Worm (Caenorhabditis elegans) whole organism, L4 larva: ENCODE data around the gene Y54G2A.45.

Experiments used
- F26F4.8 ChIP-seq: fragments of 200-800 bp; sonication (Bioruptor generic); conservative IDR thresholded peaks from 2 replicates; pipeline ENCODE4 v1.3.6; 2022; ENCODE audit warnings: missing genetic modification characterization, missing compliant biosample characterization
- T20F7.1 ChIP-seq: fragments of 200-800 bp; sonication (Bioruptor generic); optimal IDR thresholded peaks from 2 replicates; lab custom pipeline; 2018; ENCODE audit warnings: mild to moderate bottlenecking, missing genetic modification characterization, missing compliant biosample characterization
- T26A8.4 ChIP-seq: fragments of 200-800 bp; sonication (Bioruptor generic); IDR thresholded peaks from 2 replicates; pipeline ENCODE4 v1.3.6; 2022; ENCODE audit warnings: missing genetic modification characterization, missing compliant biosample characterization
- Y105C5A.15 ChIP-seq: fragments of 200-800 bp; sonication (Bioruptor generic); IDR thresholded peaks from 2 replicates; pipeline ENCODE4 v1.3.6; 2022; ENCODE audit warnings: missing genetic modification characterization, missing compliant biosample characterization
- Y5F2A.4 ChIP-seq: fragments of 200-800 bp; sonication (Bioruptor generic); optimal IDR thresholded peaks from 2 replicates; lab custom pipeline; 2018; ENCODE audit warnings: mild to moderate bottlenecking, missing genetic modification characterization, missing compliant biosample characterization
- aha-1 ChIP-seq: fragments of 150-350 bp; peaks from one replicate; lab custom pipeline; 2014; ENCODE audit warnings: missing biosample characterization, missing genetic modification characterization
- aly-2 ChIP-seq: sonication (generic microtip); optimal IDR thresholded peaks from 2 replicates; lab custom pipeline; 2018; ENCODE audit warnings: missing biosample characterization, missing genetic modification characterization
- ama-1 ChIP-seq: fragments of 150-350 bp; optimal IDR thresholded peaks from 2 replicates; lab custom pipeline; 2014; ENCODE audit warnings: inconsistent platforms, mixed read lengths
- ceh-28 ChIP-seq: fragments of 150-350 bp; optimal IDR thresholded peaks from 2 replicates; lab custom pipeline; 2014; ENCODE audit warnings: missing biosample characterization, missing genetic modification reagents, missing genetic modification characterization
- ceh-32 ChIP-seq: sonication (generic microtip); optimal IDR thresholded peaks from 2 replicates; lab custom pipeline; 2016; ENCODE audit warnings: mild to moderate bottlenecking, missing genetic modification characterization, missing compliant biosample characterization; ENCODE audit not compliant: poor library complexity
- ceh-82 ChIP-seq: sonication (generic microtip); optimal IDR thresholded peaks from 2 replicates; lab custom pipeline; 2017; ENCODE audit warnings: missing biosample characterization, missing genetic modification characterization
- ces-1 ChIP-seq: fragments of 150-350 bp; sonication (generic microtip); optimal IDR thresholded peaks from 4 replicates; lab custom pipeline; 2014; ENCODE audit warnings: missing biosample characterization, missing genetic modification reagents, missing genetic modification characterization
- daf-16 ChIP-seq, 3 experiments: sonication (generic microtip); optimal IDR thresholded peaks; 2 replicates each; lab custom pipeline; 2016 to 2017; ENCODE audit warnings: missing genetic modification characterization in 3 of 3, missing genetic modification reagents in 3 of 3, mild to moderate bottlenecking in 2 of 3, missing compliant biosample characterization in 2 of 3, missing biosample characterization in 1 of 3, moderate library complexity in 1 of 3
- dmd-8 ChIP-seq: fragments of 200-800 bp; sonication (Bioruptor generic); IDR thresholded peaks from 2 replicates; pipeline ENCODE4 v1.3.6; 2022; ENCODE audit warnings: missing genetic modification characterization, missing compliant biosample characterization
- dmd-9 ChIP-seq: fragments of 200-800 bp; sonication (Bioruptor generic); IDR thresholded peaks from 2 replicates; pipeline ENCODE4 v1.3.6; 2022; ENCODE audit warnings: missing genetic modification reagents, missing genetic modification characterization, missing compliant biosample characterization
- dpl-1 ChIP-seq: fragments of 150-350 bp; optimal IDR thresholded peaks from 2 replicates; lab custom pipeline; 2014; ENCODE audit warnings: missing biosample characterization, missing genetic modification reagents, missing genetic modification characterization
- dve-1 ChIP-seq: sonication (generic microtip); optimal IDR thresholded peaks from 2 replicates; lab custom pipeline; 2017; ENCODE audit warnings: antibody characterized with exemption, mild to moderate bottlenecking, missing genetic modification characterization, missing compliant biosample characterization; ENCODE audit not compliant: insufficient read depth
- egl-27 ChIP-seq: sonication (generic microtip); optimal IDR thresholded peaks from 3 replicates; lab custom pipeline; 2017; ENCODE audit warnings: missing biosample characterization, missing genetic modification reagents, missing genetic modification characterization
- fkh-10 ChIP-seq: fragments of 150-350 bp; optimal IDR thresholded peaks from 2 replicates; lab custom pipeline; 2014; ENCODE audit warnings: missing biosample characterization, missing genetic modification reagents, missing genetic modification characterization
- gei-8 ChIP-seq: fragments of 200-800 bp; sonication (Bioruptor generic); optimal IDR thresholded peaks from 2 replicates; lab custom pipeline; 2018; ENCODE audit warnings: mild to moderate bottlenecking, missing genetic modification characterization, missing compliant biosample characterization
- hlh-11 ChIP-seq: fragments of 200-800 bp; sonication (Bioruptor generic); optimal IDR thresholded peaks from 2 replicates; lab custom pipeline; 2018; ENCODE audit warnings: mild to moderate bottlenecking, missing genetic modification characterization, missing compliant biosample characterization
- hlh-30 ChIP-seq: sonication (generic microtip); optimal IDR thresholded peaks from 2 replicates; lab custom pipeline; 2017; ENCODE audit warnings: antibody characterized with exemption, mild to moderate bottlenecking, missing genetic modification characterization, missing compliant biosample characterization; ENCODE audit not compliant: insufficient read depth
- hmg-1.1 ChIP-seq: fragments of 200-800 bp; sonication (Bioruptor generic); IDR thresholded peaks from 2 replicates; pipeline ENCODE4 v1.3.6; 2022; ENCODE audit warnings: missing genetic modification reagents, missing genetic modification characterization, missing compliant biosample characterization
- lin-1 ChIP-seq: fragments of 200-800 bp; sonication (Bioruptor generic); IDR thresholded peaks from 2 replicates; pipeline ENCODE4 v1.3.6; 2022; ENCODE audit warnings: missing genetic modification reagents, missing genetic modification characterization, missing compliant biosample characterization
- lin-38 ChIP-seq: fragments of 200-800 bp; sonication (Bioruptor generic); IDR thresholded peaks from 2 replicates; pipeline ENCODE4 v1.3.6; 2022; ENCODE audit warnings: missing genetic modification reagents, missing genetic modification characterization, missing compliant biosample characterization
- madf-9 ChIP-seq: fragments of 200-800 bp; sonication (Bioruptor generic); conservative IDR thresholded peaks from 2 replicates; pipeline ENCODE4 v1.3.6; 2022; ENCODE audit warnings: missing genetic modification reagents, missing genetic modification characterization, missing compliant biosample characterization
- mep-1 ChIP-seq: fragments of 150-350 bp; sonication (generic microtip); optimal IDR thresholded peaks from 3 replicates; lab custom pipeline; 2014; ENCODE audit warnings: missing biosample characterization, missing genetic modification characterization
- mxl-2 ChIP-seq: fragments of 200-800 bp; sonication (Bioruptor generic); conservative IDR thresholded peaks from 2 replicates; pipeline ENCODE4 v1.3.6; 2022; ENCODE audit warnings: missing genetic modification reagents, missing genetic modification characterization, missing compliant biosample characterization
- mxl-3 ChIP-seq: fragments of 200-800 bp; sonication (Bioruptor generic); optimal IDR thresholded peaks from 2 replicates; lab custom pipeline; 2018; ENCODE audit warnings: mild to moderate bottlenecking, missing genetic modification characterization, missing compliant biosample characterization
- nhr-111 ChIP-seq: fragments of 200-800 bp; sonication (Bioruptor generic); optimal IDR thresholded peaks from 2 replicates; lab custom pipeline; 2018; ENCODE audit warnings: mild to moderate bottlenecking, missing genetic modification characterization, missing compliant biosample characterization
- nhr-28 ChIP-seq: fragments of 150-350 bp; optimal IDR thresholded peaks from 2 replicates; lab custom pipeline; 2014; ENCODE audit warnings: missing biosample characterization, missing genetic modification characterization
- nhr-6 ChIP-seq: fragments of 150-350 bp; optimal IDR thresholded peaks from 2 replicates; lab custom pipeline; 2014; ENCODE audit warnings: missing biosample characterization, missing genetic modification characterization
- pha-4 ChIP-seq, 2 experiments: fragments of 150-350 bp in 1 of 2; fragments of 200-800 bp in 1 of 2; sonication (Bioruptor generic) in 1 of 2; IDR thresholded peaks in 1 of 2; optimal IDR thresholded peaks in 1 of 2; 2 replicates each; pipeline versions ENCODE4 v1.3.6 to Lab custom; 2014 to 2022; ENCODE audit warnings: missing genetic modification characterization in 2 of 2, missing genetic modification reagents in 2 of 2, missing biosample characterization in 1 of 2, missing compliant biosample characterization in 1 of 2
- php-3 ChIP-seq: fragments of 200-800 bp; sonication (Bioruptor generic); IDR thresholded peaks from 2 replicates; pipeline ENCODE4 v1.3.6; 2022; ENCODE audit warnings: missing genetic modification reagents, missing genetic modification characterization, missing compliant biosample characterization
- rbr-2 ChIP-seq: sonication (generic microtip); optimal IDR thresholded peaks from 2 replicates; lab custom pipeline; 2016; ENCODE audit warnings: missing genotype, missing genetic modification characterization, missing compliant biosample characterization
- saeg-2 ChIP-seq: fragments of 200-800 bp; sonication (Bioruptor generic); IDR thresholded peaks from 2 replicates; pipeline ENCODE4 v1.3.6; 2022; ENCODE audit warnings: missing genetic modification reagents, missing genetic modification characterization, missing compliant biosample characterization
- set-16 ChIP-seq: fragments of 200-800 bp; sonication (Bioruptor generic); IDR thresholded peaks from 2 replicates; pipeline ENCODE4 v1.3.6; 2022; ENCODE audit warnings: missing genetic modification reagents, missing genetic modification characterization, missing compliant biosample characterization
- skn-1 ChIP-seq: fragments of 150-350 bp; optimal IDR thresholded peaks from 2 replicates; lab custom pipeline; 2014; ENCODE audit warnings: missing biosample characterization, missing genetic modification characterization
- unc-62 ChIP-seq, 3 experiments: fragments of 150-350 bp in 1 of 3; sonication (generic microtip); optimal IDR thresholded peaks in 2 of 3; peaks in 1 of 3; 1 replicate in 1 of 3; 2 replicates in 2 of 3; lab custom pipeline; 2014 to 2017; ENCODE audit warnings: missing biosample characterization in 3 of 3, missing genetic modification characterization in 3 of 3, missing genetic modification reagents in 3 of 3, missing genotype in 1 of 3
- zfp-2 ChIP-seq: sonication (generic microtip); optimal IDR thresholded peaks from 2 replicates; lab custom pipeline; 2016; ENCODE audit warnings: mild to moderate bottlenecking, missing genetic modification characterization, missing compliant biosample characterization
- zip-11 ChIP-seq: fragments of 200-800 bp; sonication (Bioruptor generic); IDR thresholded peaks from 2 replicates; pipeline ENCODE4 v1.3.6; 2022; ENCODE audit warnings: missing genetic modification characterization, missing compliant biosample characterization
- zip-2 ChIP-seq: fragments of 150-350 bp; optimal IDR thresholded peaks from 2 replicates; lab custom pipeline; 2014; ENCODE audit warnings: missing biosample characterization, missing genetic modification characterization

Gene Y54G2A.45

DNA sequence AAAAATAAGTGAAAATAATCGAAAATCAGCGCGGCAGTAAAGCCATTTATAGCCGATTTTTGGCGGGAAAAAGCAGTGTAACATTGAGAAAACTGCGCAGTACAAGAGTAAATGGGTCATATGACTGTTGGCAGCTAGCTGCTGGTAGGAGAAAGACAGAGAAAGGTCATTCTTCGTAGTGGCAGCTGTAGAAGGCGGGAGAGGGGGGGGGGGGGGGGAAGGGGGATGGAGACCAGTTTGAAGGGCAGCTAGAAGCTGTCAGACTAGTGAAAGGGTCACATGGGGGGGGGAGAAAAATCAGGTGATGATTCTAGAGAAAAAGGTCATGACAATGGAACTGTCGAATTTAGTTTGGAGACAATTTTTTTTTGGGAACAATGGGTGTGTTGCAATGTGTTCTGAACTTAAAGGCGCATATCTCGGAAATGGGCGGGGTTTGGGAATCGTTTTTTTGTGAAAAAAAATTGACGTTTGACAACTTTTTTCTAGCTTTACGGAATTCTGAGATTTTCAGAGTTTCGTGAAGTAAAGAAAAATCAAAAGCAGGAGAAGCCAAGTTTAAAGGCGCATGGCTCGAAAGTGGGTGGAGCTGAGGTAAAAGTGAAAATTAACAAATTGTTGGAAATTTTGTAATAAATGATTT lies 33.3 kb upstream of the Y54G2A.45 start:
- TF ChIP-seq hlh-30 (tag; lab: Kevin White, UChicago) = peak; percentile 74
- peak; percentile 85 for TF ChIP-seq set-16 (GFP tag; lab: Robert Waterston, UW)
- no peak for TF ChIP-seq mep-1 (tag; lab: Kevin White, UChicago)
- no peak for TF ChIP-seq F26F4.8 (GFP tag; lab: Robert Waterston, UW)
- peak; percentile 50 for TF ChIP-seq ama-1 (lab: Kevin White, UChicago)
- TF ChIP-seq egl-27 (tag; lab: Kevin White, UChicago) = no peak
- TF ChIP-seq rbr-2 (tag; lab: Kevin White, UChicago) = no peak
- TF ChIP-seq gei-8 (GFP tag; lab: Kevin White, UChicago) = peak; percentile 40
- TF ChIP-seq zfp-2 (tag; lab: Kevin White, UChicago) = no peak
- TF ChIP-seq dpl-1 (GFP tag; lab: Kevin White, UChicago) = peak; percentile 21
- TF ChIP-seq nhr-111 (GFP tag; lab: Kevin White, UChicago) = peak; percentile 44
- peak; percentile 70 for TF ChIP-seq hlh-11 (tag; lab: Kevin White, UChicago)
- TF ChIP-seq Y5F2A.4 (GFP tag; lab: Kevin White, UChicago) = no peak
- no peak for TF ChIP-seq ceh-82 (tag; lab: Kevin White, UChicago)
- peak; percentile 33; the same call in 1 of the 2 replicates for TF ChIP-seq lin-38 (GFP tag; lab: Robert Waterston, UW)
- TF ChIP-seq zip-11 = no peak
- no peak for TF ChIP-seq dmd-9 (GFP tag; lab: Robert Waterston, UW)
- TF ChIP-seq ceh-28 = no peak
- peak in 1 of 2 experiments; percentile 58 for TF ChIP-seq unc-62 (GFP tag; optimal IDR thresholded peaks at IDR 0.05 in 1 of 2; lab: Kevin White, UChicago)
- no peak for TF ChIP-seq unc-62 (tag; optimal IDR thresholded peaks at IDR 0.05; lab: Kevin White, UChicago)
- no peak for TF ChIP-seq saeg-2 (GFP tag; lab: Robert Waterston, UW)
- peak; percentile 1 for TF ChIP-seq mxl-3 (GFP tag; lab: Kevin White, UChicago)

DNA sequence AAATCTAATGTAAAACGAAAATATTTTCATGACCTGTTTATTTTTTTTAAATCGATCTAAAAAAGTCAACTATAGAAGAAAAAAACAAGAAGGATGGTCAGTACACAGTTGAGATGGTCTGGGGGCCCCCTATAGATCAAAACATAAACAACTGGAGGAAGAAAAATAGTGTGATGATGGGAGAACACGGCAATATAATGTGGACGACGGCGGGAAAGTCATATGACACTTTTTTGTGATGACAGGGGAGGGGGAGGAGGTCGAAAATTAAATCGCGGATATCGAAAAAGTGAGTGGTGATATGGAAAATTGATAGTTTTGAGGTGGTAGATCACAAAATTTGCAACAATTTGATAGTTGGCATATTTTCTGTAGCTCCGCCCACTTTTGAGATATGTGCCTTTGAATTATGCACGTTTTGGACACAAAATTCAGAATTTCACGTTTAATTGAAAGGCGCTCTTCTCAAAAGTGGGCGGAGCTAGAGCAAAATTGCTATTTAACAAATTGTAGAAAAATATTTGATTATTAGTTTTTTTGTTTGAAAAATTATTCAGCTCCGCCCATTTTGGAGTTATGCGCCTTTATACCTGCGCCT lies 32.2 kb upstream of the Y54G2A.45 start:
- TF ChIP-seq hlh-11 (tag; lab: Kevin White, UChicago) = peak; percentile 48
- peak; percentile 88 for TF ChIP-seq hlh-30 (tag; lab: Kevin White, UChicago)
- TF ChIP-seq daf-16 (GFP tag; optimal IDR thresholded peaks at IDR 0.05; lab: Kevin White, UChicago) = peak in 1 of 2 experiments; percentile 43
- TF ChIP-seq daf-16 (tag; optimal IDR thresholded peaks at IDR 0.05; lab: Kevin White, UChicago) = no peak
- no peak for TF ChIP-seq pha-4 (GFP tag; IDR thresholded peaks at IDR 0.05; lab: Robert Waterston, UW)
- TF ChIP-seq pha-4 (tag; optimal IDR thresholded peaks at IDR 0.05; lab: Kevin White, UChicago) = peak; percentile 28
- peak; percentile 33 for TF ChIP-seq nhr-28 (tag; lab: Kevin White, UChicago)
- peak; percentile 29 for TF ChIP-seq mep-1 (tag; lab: Kevin White, UChicago)
- TF ChIP-seq zip-11 = no peak
- peak; percentile 36 for TF ChIP-seq aha-1 (tag; lab: Kevin White, UChicago)
- TF ChIP-seq dve-1 = peak; percentile 32
- no peak for TF ChIP-seq mxl-2
- no peak for TF ChIP-seq ceh-32 (tag; lab: Kevin White, UChicago)

DNA sequence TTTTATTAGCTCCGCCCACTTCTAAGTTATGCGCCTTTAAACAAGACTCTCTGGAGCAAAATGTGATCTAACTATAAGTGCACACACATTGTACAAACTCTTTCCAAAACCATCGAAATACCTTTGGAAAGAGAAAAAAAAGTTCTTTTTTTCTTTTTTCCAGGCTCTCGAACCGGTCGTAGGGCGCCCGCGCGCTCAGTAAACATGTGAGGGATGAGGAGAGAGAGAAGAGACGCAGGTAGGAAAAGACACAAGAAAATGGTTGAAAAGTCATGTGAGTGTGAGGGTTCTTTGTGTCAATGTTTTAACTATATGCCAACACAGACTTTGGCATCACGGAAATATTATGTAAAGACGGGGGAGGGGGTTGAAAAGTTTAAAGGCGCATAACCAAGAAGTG lies 31.2 kb upstream of the Y54G2A.45 start:
- TF ChIP-seq aha-1 (tag; lab: Kevin White, UChicago) (peak; percentile 98), pha-4 (GFP tag; IDR thresholded peaks at IDR 0.05; lab: Robert Waterston, UW) (peak; percentile 80), pha-4 (tag; optimal IDR thresholded peaks at IDR 0.05; lab: Kevin White, UChicago) (peak; percentile 92), T20F7.1 (GFP tag; lab: Kevin White, UChicago) (peak; percentile 9), hlh-30 (tag; lab: Kevin White, UChicago) (peak; percentile 99), hmg-1.1 (GFP tag; lab: Robert Waterston, UW) (peak; percentile 82), F26F4.8 (GFP tag; lab: Robert Waterston, UW) (no peak), dmd-8 (no peak), Y105C5A.15 (GFP tag; lab: Robert Waterston, UW) (no peak), fkh-10 (GFP tag; lab: Kevin White, UChicago) (no peak), php-3 (GFP tag; lab: Robert Waterston, UW) (no peak), rbr-2 (tag; lab: Kevin White, UChicago) (peak; percentile 52), madf-9 (0 out of 2 replicates have a peak, but pooled peaks have one; percentile 10), hlh-11 (tag; lab: Kevin White, UChicago) (peak; percentile 94), ces-1 (no peak), aly-2 (tag; lab: Kevin White, UChicago) (no peak), nhr-6 (tag; lab: Kevin White, UChicago) (peak; percentile 54), dpl-1 (GFP tag; lab: Kevin White, UChicago) (peak; percentile 28), lin-1 (peak; percentile 15; the same call in 1 of the 2 replicates), zip-2 (tag; lab: Kevin White, UChicago) (no peak), egl-27 (tag; lab: Kevin White, UChicago) (no peak), set-16 (GFP tag; lab: Robert Waterston, UW) (peak; percentile 31; the same call in 1 of the 2 replicates), T26A8.4 (GFP tag; lab: Robert Waterston, UW) (peak; percentile 64), ama-1 (lab: Kevin White, UChicago) (peak; percentile 85), skn-1 (tag; lab: Kevin White, UChicago) (no peak)
